Worm (Caenorhabditis elegans) whole organism, L2 larva: ENCODE results near the gene pho-8.

ENCODE experiments used
- C34F6.9 ChIP-seq: fragments of 150-350 bp; optimal IDR thresholded peaks from 2 replicates; lab custom pipeline; 2014; ENCODE audit warnings: missing biosample characterization, missing genetic modification characterization
- F13H6.1 ChIP-seq: sonication (generic microtip); optimal IDR thresholded peaks from 2 replicates; lab custom pipeline; 2016; ENCODE audit warnings: missing genetic modification characterization, missing compliant biosample characterization
- R02D3.7 ChIP-seq: fragments of 150-350 bp; optimal IDR thresholded peaks from 2 replicates; lab custom pipeline; 2014; ENCODE audit warnings: missing biosample characterization, missing genetic modification characterization
- Y55F3AM.14 ChIP-seq: fragments of 200-800 bp; sonication (Bioruptor generic); optimal IDR thresholded peaks from 2 replicates; lab custom pipeline; 2018; ENCODE audit warnings: mild to moderate bottlenecking, missing genetic modification characterization, missing compliant biosample characterization
- ZK546.5 ChIP-seq: sonication (generic microtip); optimal IDR thresholded peaks from 2 replicates; lab custom pipeline; 2017; ENCODE audit warnings: missing biosample characterization, missing genetic modification characterization
- alr-1 ChIP-seq: fragments of 150-350 bp; optimal IDR thresholded peaks from 2 replicates; lab custom pipeline; 2014; ENCODE audit warnings: missing biosample characterization, missing genetic modification characterization
- aly-2 ChIP-seq: fragments of 150-350 bp; optimal IDR thresholded peaks from 2 replicates; lab custom pipeline; 2014; ENCODE audit warnings: missing biosample characterization, missing genetic modification characterization
- ama-1 ChIP-seq: fragments of 150-350 bp; optimal IDR thresholded peaks from 2 replicates; lab custom pipeline; 2018; ENCODE audit warnings: inconsistent platforms
- blmp-1 ChIP-seq: sonication (generic microtip); optimal IDR thresholded peaks from 2 replicates; lab custom pipeline; 2017; ENCODE audit warnings: missing genetic modification characterization, mild to moderate bottlenecking, missing compliant biosample characterization, antibody characterized with exemption, moderate library complexity; ENCODE audit not compliant: insufficient read depth
- ceh-16 ChIP-seq: fragments of 150-350 bp; optimal IDR thresholded peaks from 2 replicates; lab custom pipeline; 2014; ENCODE audit warnings: missing biosample characterization, missing genetic modification characterization
- crh-2 ChIP-seq: sonication (generic microtip); optimal IDR thresholded peaks from 2 replicates; lab custom pipeline; 2017; ENCODE audit warnings: missing biosample characterization, missing genetic modification characterization
- dmd-4 ChIP-seq: sonication (generic microtip); optimal IDR thresholded peaks from 2 replicates; lab custom pipeline; 2017; ENCODE audit warnings: missing biosample characterization, missing genetic modification characterization
- egl-27 ChIP-seq: sonication (generic microtip); optimal IDR thresholded peaks from 3 replicates; lab custom pipeline; 2017; ENCODE audit warnings: missing biosample characterization, missing genetic modification reagents, missing genetic modification characterization
- elt-3 ChIP-seq: sonication (generic microtip); optimal IDR thresholded peaks from 2 replicates; lab custom pipeline; 2017; ENCODE audit warnings: missing biosample characterization, missing genetic modification characterization
- fos-1 ChIP-seq: fragments of 150-350 bp; optimal IDR thresholded peaks from 2 replicates; lab custom pipeline; 2014; ENCODE audit warnings: missing biosample characterization, missing genetic modification characterization
- lin-11 ChIP-seq: fragments of 150-350 bp; sonication (generic microtip); optimal IDR thresholded peaks from 2 replicates; lab custom pipeline; 2014; ENCODE audit warnings: missing biosample characterization, missing genetic modification characterization, inconsistent platforms, mixed read lengths
- lin-13 ChIP-seq: fragments of 150-350 bp; optimal IDR thresholded peaks from 2 replicates; lab custom pipeline; 2014; ENCODE audit warnings: missing biosample characterization, missing genetic modification reagents, missing genetic modification characterization
- lin-39 ChIP-seq: fragments of 150-350 bp; optimal IDR thresholded peaks from 2 replicates; lab custom pipeline; 2014; ENCODE audit warnings: missing biosample characterization, missing genetic modification reagents, missing genetic modification characterization
- lsy-2 ChIP-seq, 2 experiments: fragments of 150-350 bp in 1 of 2; sonication (generic microtip) in 1 of 2; optimal IDR thresholded peaks; 2 replicates each; lab custom pipeline; 2014 to 2017; ENCODE audit warnings: missing biosample characterization in 2 of 2, missing genetic modification characterization in 2 of 2
- mab-5 ChIP-seq: fragments of 150-350 bp; optimal IDR thresholded peaks from 2 replicates; lab custom pipeline; 2014; ENCODE audit warnings: missing biosample characterization, missing genetic modification characterization
- mbf-1 ChIP-seq: sonication (generic microtip); optimal IDR thresholded peaks from 2 replicates; lab custom pipeline; 2017; ENCODE audit warnings: missing biosample characterization, missing genetic modification characterization
- mdl-1 ChIP-seq, 2 experiments: fragments of 150-350 bp in 1 of 2; sonication (generic microtip) in 1 of 2; optimal IDR thresholded peaks; 2 replicates each; lab custom pipeline; 2017; ENCODE audit warnings: missing biosample characterization in 2 of 2, missing genetic modification characterization in 2 of 2
- nhr-10 ChIP-seq: sonication (generic microtip); optimal IDR thresholded peaks from 2 replicates; lab custom pipeline; 2017; ENCODE audit warnings: missing biosample characterization, missing genetic modification characterization
- nhr-11 ChIP-seq: fragments of 150-350 bp; optimal IDR thresholded peaks from 2 replicates; lab custom pipeline; 2014; ENCODE audit warnings: missing biosample characterization, missing genetic modification characterization
- nhr-12 ChIP-seq: fragments of 150-350 bp; optimal IDR thresholded peaks from 2 replicates; lab custom pipeline; 2014; ENCODE audit warnings: missing biosample characterization, missing genetic modification characterization
- nhr-21 ChIP-seq: fragments of 150-350 bp; optimal IDR thresholded peaks from 2 replicates; lab custom pipeline; 2014; ENCODE audit warnings: missing biosample characterization, missing genetic modification characterization
- nhr-23 ChIP-seq: fragments of 150-350 bp; optimal IDR thresholded peaks from 2 replicates; lab custom pipeline; 2014; ENCODE audit warnings: missing biosample characterization, missing genetic modification reagents, missing genetic modification characterization
- nhr-237 ChIP-seq: fragments of 150-350 bp; optimal IDR thresholded peaks from 2 replicates; lab custom pipeline; 2014; ENCODE audit warnings: missing biosample characterization, missing genetic modification characterization
- nhr-25 ChIP-seq: fragments of 150-350 bp; sonication (generic microtip); optimal IDR thresholded peaks from 3 replicates; lab custom pipeline; 2014; ENCODE audit warnings: missing biosample characterization, missing genetic modification characterization
- nhr-77 ChIP-seq: fragments of 150-350 bp; optimal IDR thresholded peaks from 2 replicates; lab custom pipeline; 2014; ENCODE audit warnings: missing biosample characterization, missing genetic modification characterization
- peb-1 ChIP-seq: fragments of 150-350 bp; optimal IDR thresholded peaks from 2 replicates; lab custom pipeline; 2014; ENCODE audit warnings: missing biosample characterization, missing genetic modification characterization
- sem-4 ChIP-seq: fragments of 150-350 bp; optimal IDR thresholded peaks from 2 replicates; lab custom pipeline; 2014; ENCODE audit warnings: missing biosample characterization, missing genetic modification reagents, missing genetic modification characterization
- skn-1 ChIP-seq: sonication (generic microtip); optimal IDR thresholded peaks from 2 replicates; lab custom pipeline; 2017; ENCODE audit warnings: missing biosample characterization, missing genetic modification characterization
- sma-3 ChIP-seq: sonication (generic microtip); optimal IDR thresholded peaks from 2 replicates; lab custom pipeline; 2016; ENCODE audit warnings: missing genetic modification reagents, missing genetic modification characterization, missing compliant biosample characterization
- sma-9 ChIP-seq, 2 experiments: fragments of 150-350 bp in 1 of 2; sonication (generic microtip) in 1 of 2; optimal IDR thresholded peaks; 2 replicates each; lab custom pipeline; 2014 to 2016; ENCODE audit warnings: missing genetic modification characterization in 2 of 2, mild to moderate bottlenecking in 1 of 2, missing biosample characterization in 1 of 2, missing compliant biosample characterization in 1 of 2, missing genetic modification reagents in 1 of 2, moderate library complexity in 1 of 2
- snpc-4 ChIP-seq: fragments of 150-350 bp; optimal IDR thresholded peaks from 2 replicates; lab custom pipeline; 2014; ENCODE audit warnings: missing biosample characterization, missing genetic modification characterization
- unc-39 ChIP-seq: fragments of 150-350 bp; optimal IDR thresholded peaks from 2 replicates; lab custom pipeline; 2014; ENCODE audit warnings: missing biosample characterization, missing genetic modification characterization
- unc-55 ChIP-seq: fragments of 150-350 bp; sonication (generic microtip); optimal IDR thresholded peaks from 3 replicates; lab custom pipeline; 2014; ENCODE audit warnings: missing biosample characterization, missing genetic modification reagents, missing genetic modification characterization
- zag-1 ChIP-seq: fragments of 150-350 bp; optimal IDR thresholded peaks from 2 replicates; lab custom pipeline; 2014; ENCODE audit warnings: missing biosample characterization, missing genetic modification characterization
- ztf-1 ChIP-seq: fragments of 200-800 bp; sonication (Bioruptor generic); conservative IDR thresholded peaks from 2 replicates; pipeline ENCODE4 v1.3.6; 2022; ENCODE audit warnings: missing genetic modification characterization, missing compliant biosample characterization
- ztf-11 ChIP-seq: sonication (generic microtip); optimal IDR thresholded peaks from 2 replicates; lab custom pipeline; 2017; ENCODE audit warnings: missing biosample characterization, missing genetic modification characterization
- ztf-4 ChIP-seq: fragments of 150-350 bp; optimal IDR thresholded peaks from 2 replicates; lab custom pipeline; 2014; ENCODE audit warnings: missing biosample characterization, missing genetic modification characterization

pho-8 gene

DNA sequence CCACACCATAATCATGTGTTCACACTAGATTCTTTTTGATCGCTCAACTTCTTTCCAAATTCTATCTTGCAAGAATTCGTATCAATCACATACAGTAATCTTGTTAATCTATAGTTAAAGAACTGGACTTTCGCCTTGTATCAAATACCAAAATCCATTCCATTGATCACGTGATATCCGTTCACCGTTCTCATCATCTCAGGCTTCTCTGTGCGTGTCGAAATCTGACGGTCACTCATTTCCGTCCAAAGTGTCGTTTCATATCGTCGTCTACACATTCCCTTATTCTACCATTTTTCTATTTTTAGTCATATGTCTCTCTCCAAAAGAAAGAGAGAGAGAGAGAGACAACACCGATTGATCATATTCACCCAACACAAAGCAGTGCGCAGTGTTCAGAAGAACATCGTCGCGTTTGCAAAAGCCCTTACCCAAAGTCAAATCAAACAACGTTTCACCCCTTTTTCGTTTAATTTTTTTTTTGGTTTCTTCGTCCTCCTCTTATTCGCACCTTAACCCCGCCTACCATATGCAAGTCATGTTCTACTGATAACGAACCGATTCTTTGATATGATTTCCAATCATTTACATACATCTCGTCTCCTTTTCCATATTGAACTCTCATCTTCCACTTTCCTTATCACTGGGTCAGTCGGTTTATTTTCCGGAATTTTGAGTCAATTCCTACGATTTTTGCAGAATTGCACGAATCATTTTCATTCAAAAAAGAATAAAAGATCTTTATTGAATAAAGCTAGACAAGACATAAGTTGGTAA, 25.9 kb downstream of the pho-8 start (continued):
- TF ChIP-seq zag-1 (no peak), nhr-12 (tag; lab: Kevin White, UChicago) (no peak), mdl-1 (tag; optimal IDR thresholded peaks at IDR 0.05; lab: Kevin White, UChicago) (peak; percentile 52 to 84), ztf-4 (tag; lab: Kevin White, UChicago) (no peak), unc-39 (tag; lab: Kevin White, UChicago) (no peak), nhr-237 (tag; lab: Kevin White, UChicago) (no peak), F13H6.1 (peak; percentile 57), dmd-4 (no peak), sem-4 (tag; lab: Kevin White, UChicago) (no peak), crh-2 (tag; lab: Kevin White, UChicago) (no peak), Y55F3AM.14 (GFP tag; lab: Kevin White, UChicago) (no peak), alr-1 (tag; lab: Kevin White, UChicago) (no peak), sma-3 (GFP tag; lab: Kevin White, UChicago) (peak; percentile 79), skn-1 (tag; lab: Kevin White, UChicago) (no peak), unc-55 (no peak), nhr-11 (tag; lab: Kevin White, UChicago) (no peak)

- TF ChIP-seq unc-55 (peak; percentile 19), aly-2 (tag; lab: Kevin White, UChicago) (no peak), ztf-1 (0 out of 2 replicates have a peak, but pooled peaks have one; percentile 35)
Measured at ce11 chrV:11860375-11860774, 27.0 kb downstream of the pho-8 start, which contains the start of gene R13H4.5. R13H4.5 (plus strand) TSS chrV:11860675.

DNA sequence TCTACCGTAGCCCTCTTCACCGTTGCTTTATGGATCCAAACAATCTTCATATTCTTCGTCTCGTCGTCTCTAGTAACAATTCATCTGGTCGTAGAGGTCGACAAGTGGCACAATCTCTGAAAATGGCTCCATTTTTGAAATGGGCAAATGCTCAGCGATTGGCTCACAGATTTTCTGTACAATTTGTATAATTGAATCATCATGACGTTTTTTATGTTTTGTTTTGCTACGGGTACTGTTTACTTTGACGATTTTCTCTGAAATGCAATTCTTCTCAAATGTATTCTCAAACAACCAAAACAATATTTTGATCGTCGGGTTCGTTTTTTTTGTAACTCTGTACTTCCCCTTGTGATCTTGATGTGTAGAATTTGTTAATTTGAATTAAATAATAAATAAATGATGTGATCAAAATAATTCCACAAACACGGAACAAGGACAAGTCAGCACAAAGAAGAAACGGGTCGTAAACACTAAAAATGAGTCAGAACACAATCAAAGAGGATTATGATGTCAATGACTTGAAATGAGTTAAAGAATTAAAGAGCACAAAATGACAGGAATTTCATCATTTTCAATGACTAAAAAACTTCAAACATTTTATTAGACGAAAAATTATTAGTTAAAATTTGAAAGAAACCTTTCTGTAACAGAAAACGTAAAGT, 28.6 kb downstream of the pho-8 start:
- no peak for TF ChIP-seq lin-39 (tag; lab: Kevin White, UChicago)
- no peak for TF ChIP-seq lin-11 (tag; lab: Kevin White, UChicago)
- TF ChIP-seq skn-1 (tag; lab: Kevin White, UChicago), result no peak
- no peak for TF ChIP-seq nhr-77
- no peak for TF ChIP-seq alr-1 (tag; lab: Kevin White, UChicago)
- TF ChIP-seq mab-5, result no peak
- no peak for TF ChIP-seq sem-4 (tag; lab: Kevin White, UChicago)
- no peak for TF ChIP-seq R02D3.7 (tag; lab: Kevin White, UChicago)
- no peak for TF ChIP-seq peb-1
- TF ChIP-seq ceh-16 (tag; lab: Kevin White, UChicago), result no peak
- no peak for TF ChIP-seq crh-2 (tag; lab: Kevin White, UChicago)
- no peak for TF ChIP-seq unc-39 (tag; lab: Kevin White, UChicago)
- TF ChIP-seq ztf-11 (tag; lab: Kevin White, UChicago), result no peak
- no peak for TF ChIP-seq nhr-11 (tag; lab: Kevin White, UChicago)
- no peak for TF ChIP-seq nhr-237 (tag; lab: Kevin White, UChicago)
- peak in 1 of 2 experiments; percentile 20 for TF ChIP-seq lsy-2 (tag; optimal IDR thresholded peaks at IDR 0.05; lab: Kevin White, UChicago)
- TF ChIP-seq ztf-4 (tag; lab: Kevin White, UChicago), result no peak
- TF ChIP-seq fos-1, result peak; percentile 63
- no peak for TF ChIP-seq nhr-10 (tag; lab: Kevin White, UChicago)
- TF ChIP-seq sma-9 (GFP tag; optimal IDR thresholded peaks at IDR 0.05; lab: Kevin White, UChicago), result peak; percentile 27
- TF ChIP-seq sma-9 (tag; optimal IDR thresholded peaks at IDR 0.05; lab: Kevin White, UChicago), result no peak
- TF ChIP-seq snpc-4 (tag; lab: Kevin White, UChicago), result no peak
- TF ChIP-seq unc-55, result no peak
- no peak for TF ChIP-seq blmp-1
- peak; percentile 29 for TF ChIP-seq nhr-21 (tag; lab: Kevin White, UChicago)
- TF ChIP-seq elt-3 (tag; lab: Kevin White, UChicago), result no peak
- TF ChIP-seq aly-2 (tag; lab: Kevin White, UChicago), result no peak
- TF ChIP-seq zag-1, result no peak
- no peak for TF ChIP-seq ama-1 (lab: Kevin White, UChicago)
- no peak for TF ChIP-seq lin-13 (GFP tag; lab: Kevin White, UChicago)
- TF ChIP-seq Y55F3AM.14 (GFP tag; lab: Kevin White, UChicago), result no peak
- no peak for TF ChIP-seq ZK546.5 (tag; lab: Kevin White, UChicago)
- no peak for TF ChIP-seq nhr-23 (tag; lab: Kevin White, UChicago)
- TF ChIP-seq mbf-1 (tag; lab: Kevin White, UChicago), result no peak
- TF ChIP-seq nhr-25 (tag; lab: Kevin White, UChicago), result no peak
- TF ChIP-seq C34F6.9 (tag; lab: Kevin White, UChicago), result no peak
- no peak for TF ChIP-seq egl-27 (tag; lab: Kevin White, UChicago)
